Worm (Caenorhabditis elegans) whole organism, young adult: ENCODE data around the gene gcy-32.

Experiments
- F22D6.2 ChIP-seq: sonication (generic microtip); optimal IDR thresholded peaks from 2 replicates; lab custom pipeline; 2016; ENCODE audit warnings: mild to moderate bottlenecking, missing genetic modification characterization, missing compliant biosample characterization
- F39B2.1 ChIP-seq: fragments of 200-800 bp; sonication (Bioruptor generic); IDR thresholded peaks from 2 replicates; pipeline ENCODE4 v1.3.6; 2022; ENCODE audit warnings: missing genetic modification reagents, missing genetic modification characterization, missing compliant biosample characterization
- Y67H2A.10 ChIP-seq: fragments of 200-800 bp; sonication (Bioruptor generic); conservative IDR thresholded peaks from 2 replicates; pipeline ENCODE4 v1.3.6; 2022; ENCODE audit warnings: missing genetic modification reagents, missing genetic modification characterization, missing compliant biosample characterization
- ZK185.1 ChIP-seq: sonication (generic microtip); optimal IDR thresholded peaks from 2 replicates; lab custom pipeline; 2016; ENCODE audit warnings: mild to moderate bottlenecking, missing genetic modification characterization, missing compliant biosample characterization; ENCODE audit not compliant: poor library complexity, severe bottlenecking
- aptf-3 ChIP-seq: fragments of 200-800 bp; sonication (Bioruptor generic); IDR thresholded peaks from 2 replicates; pipeline ENCODE4 v1.3.6; 2022; ENCODE audit warnings: missing genetic modification characterization, missing compliant biosample characterization
- atf-7 ChIP-seq: sonication (generic microtip); optimal IDR thresholded peaks from 2 replicates; lab custom pipeline; 2017; ENCODE audit warnings: mild to moderate bottlenecking, missing genetic modification characterization, missing compliant biosample characterization
- ceh-27 ChIP-seq: fragments of 200-800 bp; sonication (Bioruptor generic); optimal IDR thresholded peaks from 2 replicates; lab custom pipeline; 2018; ENCODE audit warnings: mild to moderate bottlenecking, missing genetic modification characterization, moderate library complexity, missing compliant biosample characterization
- ceh-91 ChIP-seq: fragments of 200-800 bp; sonication (Bioruptor generic); IDR thresholded peaks from 2 replicates; pipeline ENCODE4 v1.3.6; 2022; ENCODE audit warnings: missing genetic modification reagents, missing genetic modification characterization, missing compliant biosample characterization
- dpl-1 ChIP-seq: fragments of 150-350 bp; optimal IDR thresholded peaks from 2 replicates; lab custom pipeline; 2014; ENCODE audit warnings: missing biosample characterization, missing genetic modification reagents, missing genetic modification characterization
- egrh-3 ChIP-seq: fragments of 200-800 bp; sonication (Bioruptor generic); IDR thresholded peaks from 2 replicates; pipeline ENCODE4 v1.3.6; 2022; ENCODE audit warnings: missing genetic modification reagents, missing genetic modification characterization, missing compliant biosample characterization
- fkh-3 ChIP-seq: sonication (generic microtip); optimal IDR thresholded peaks from 2 replicates; lab custom pipeline; 2016; ENCODE audit warnings: mild to moderate bottlenecking, missing genetic modification characterization, missing compliant biosample characterization
- him-1 ChIP-seq: sonication (generic microtip); optimal IDR thresholded peaks from 2 replicates; lab custom pipeline; 2016; ENCODE audit warnings: missing genotype, missing genetic modification reagents, missing genetic modification characterization, missing compliant biosample characterization
- hmg-1.2 ChIP-seq: fragments of 200-800 bp; sonication (Bioruptor generic); IDR thresholded peaks from 2 replicates; pipeline ENCODE4 v1.3.6; 2022; ENCODE audit warnings: missing genetic modification reagents, missing genetic modification characterization, missing compliant biosample characterization
- hsf-1 ChIP-seq: fragments of 200-800 bp; sonication (Bioruptor generic); IDR thresholded peaks from 2 replicates; pipeline ENCODE4 v1.3.6; 2022; ENCODE audit warnings: missing genetic modification reagents, missing genetic modification characterization, missing compliant biosample characterization
- let-607 ChIP-seq, 2 experiments: fragments of 200-800 bp in 1 of 2; sonication (Bioruptor generic) in 1 of 2; sonication (generic microtip) in 1 of 2; optimal IDR thresholded peaks; 2 replicates each; lab custom pipeline; 2016 to 2018; ENCODE audit warnings: mild to moderate bottlenecking in 2 of 2, missing compliant biosample characterization in 2 of 2, missing genetic modification characterization in 2 of 2, moderate library complexity in 2 of 2, missing genotype in 1 of 2
- lin-26 ChIP-seq: fragments of 200-800 bp; sonication (Bioruptor generic); IDR thresholded peaks from 2 replicates; pipeline ENCODE4 v1.3.6; 2022; ENCODE audit warnings: missing genetic modification reagents, missing genetic modification characterization, missing compliant biosample characterization
- madf-3 ChIP-seq: fragments of 200-800 bp; sonication (Bioruptor generic); IDR thresholded peaks from 2 replicates; pipeline ENCODE4 v1.3.6; 2022; ENCODE audit warnings: missing genetic modification reagents, missing genetic modification characterization, missing compliant biosample characterization
- mel-28 ChIP-seq: sonication (generic microtip); optimal IDR thresholded peaks from 2 replicates; lab custom pipeline; 2016; ENCODE audit warnings: borderline replicate concordance, mild to moderate bottlenecking, missing genetic modification characterization, missing compliant biosample characterization
- nfya-2 ChIP-seq: fragments of 200-800 bp; sonication (Bioruptor generic); IDR thresholded peaks from 2 replicates; pipeline ENCODE4 v1.3.6; 2022; ENCODE audit warnings: missing genetic modification reagents, missing genetic modification characterization, missing compliant biosample characterization
- nhr-179 ChIP-seq: sonication (generic microtip); optimal IDR thresholded peaks from 2 replicates; lab custom pipeline; 2016; ENCODE audit warnings: mild to moderate bottlenecking, missing genetic modification characterization, missing compliant biosample characterization
- nhr-80 ChIP-seq: sonication (generic microtip); optimal IDR thresholded peaks from 2 replicates; lab custom pipeline; 2016; ENCODE audit warnings: missing genetic modification characterization, missing compliant biosample characterization
- pha-4 ChIP-seq: fragments of 150-350 bp; sonication (generic microtip); optimal IDR thresholded peaks from 2 replicates; lab custom pipeline; 2014; ENCODE audit warnings: missing biosample characterization, missing genetic modification reagents, missing genetic modification characterization
- rec-8 ChIP-seq, 2 experiments: sonication (generic microtip); optimal IDR thresholded peaks; 2 replicates each; lab custom pipeline; 2016; ENCODE audit warnings: mild to moderate bottlenecking in 2 of 2, missing genetic modification characterization in 2 of 2, missing genetic modification reagents in 2 of 2, missing genotype in 2 of 2, missing biosample characterization in 1 of 2, missing compliant biosample characterization in 1 of 2, moderate library complexity in 1 of 2
- repo-1 ChIP-seq: sonication (generic microtip); optimal IDR thresholded peaks from 2 replicates; lab custom pipeline; 2017; ENCODE audit warnings: mild to moderate bottlenecking, missing genetic modification characterization, missing compliant biosample characterization
- rpc-1 ChIP-seq, 2 experiments: fragments of 150-350 bp in 1 of 2; sonication (generic microtip) in 1 of 2; optimal IDR thresholded peaks; 2 replicates each; lab custom pipeline; 2014 to 2018; ENCODE audit warnings: missing biosample characterization in 1 of 2, missing genetic modification characterization in 1 of 2, missing genetic modification reagents in 1 of 2, missing genotype in 1 of 2
- xnd-1 ChIP-seq: sonication (generic microtip); optimal IDR thresholded peaks from 2 replicates; lab custom pipeline; 2016; ENCODE audit warnings: missing genotype, missing genetic modification reagents, missing genetic modification characterization, missing compliant biosample characterization
- ztf-22 ChIP-seq: fragments of 200-800 bp; sonication (Bioruptor generic); optimal IDR thresholded peaks from 2 replicates; lab custom pipeline; 2018; ENCODE audit warnings: mild to moderate bottlenecking, missing genetic modification characterization, moderate library complexity, missing compliant biosample characterization
- ztf-26 ChIP-seq: sonication (generic microtip); optimal IDR thresholded peaks from 2 replicates; lab custom pipeline; 2017; ENCODE audit warnings: missing genetic modification characterization, missing compliant biosample characterization
- ztf-6 ChIP-seq: fragments of 200-800 bp; sonication (Bioruptor generic); IDR thresholded peaks from 2 replicates; pipeline ENCODE4 v1.3.6; 2022; ENCODE audit warnings: missing genetic modification reagents, missing genetic modification characterization, missing compliant biosample characterization

gcy-32 gene

DNA sequence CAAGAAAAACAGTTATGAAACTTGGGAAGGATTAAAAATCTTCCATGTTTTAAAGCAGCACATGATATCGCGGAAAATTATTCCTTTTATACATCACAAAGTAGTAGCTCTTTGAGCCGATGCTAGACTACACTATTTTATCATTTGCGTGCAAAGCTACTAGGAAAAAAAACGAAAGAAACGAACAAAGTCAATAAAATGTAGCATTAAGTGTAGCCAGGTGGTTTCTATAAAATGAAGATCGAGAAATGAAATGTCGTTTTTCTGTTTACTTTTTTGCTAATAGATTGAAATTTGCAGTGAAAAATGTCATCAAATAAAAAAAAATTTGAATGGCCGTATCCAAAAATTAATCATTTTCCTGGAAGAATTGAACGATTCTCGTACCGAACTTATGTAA lies 42.4 kb downstream of the gcy-32 start, which contains the start of gene cpt-5:
Gene cpt-5, plus strand, starts transcription at position 301 of the 400 bp plus-strand sequence.
- TF ChIP-seq Y67H2A.10 (no peak), aptf-3 (GFP tag; lab: Robert Waterston, UW) (no peak), nhr-179 (tag; lab: Kevin White, UChicago) (no peak), ZK185.1 (tag; lab: Kevin White, UChicago) (no peak), rec-8 (tag; optimal IDR thresholded peaks at IDR 0.05; lab: Kevin White, UChicago) (no peak), F22D6.2 (no peak), ztf-26 (tag; lab: Kevin White, UChicago) (no peak), madf-3 (GFP tag; lab: Robert Waterston, UW) (no peak), hsf-1 (GFP tag; lab: Robert Waterston, UW) (no peak), ztf-22 (GFP tag; lab: Kevin White, UChicago) (no peak), let-607 (tag; optimal IDR thresholded peaks at IDR 0.05; lab: Kevin White, UChicago) (no peak), dpl-1 (GFP tag; lab: Kevin White, UChicago) (no peak), hmg-1.2 (GFP tag; lab: Robert Waterston, UW) (no peak), fkh-3 (tag; lab: Kevin White, UChicago) (no peak), nhr-80 (tag; lab: Kevin White, UChicago) (no peak)

DNA sequence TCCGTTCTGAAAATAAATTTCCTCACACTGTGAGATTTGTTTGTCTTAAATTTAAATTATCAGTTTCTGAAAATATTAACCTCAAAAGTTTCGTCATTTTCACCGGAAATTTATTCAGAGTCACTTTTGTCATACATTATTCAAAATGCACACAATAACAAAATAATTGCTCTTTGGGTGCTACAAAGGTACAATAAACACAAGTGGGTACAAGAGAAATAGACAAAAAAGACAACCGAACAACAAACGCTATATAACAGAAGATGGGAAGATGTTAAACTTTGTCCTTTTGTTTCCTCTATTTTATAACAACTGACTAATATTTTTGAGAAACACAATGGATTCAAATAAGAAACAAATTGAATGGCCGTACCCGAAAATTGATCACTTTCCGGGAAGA lies 45.7 kb downstream of the gcy-32 start:
- TF ChIP-seq F39B2.1 (no peak), rpc-1 (optimal IDR thresholded peaks at IDR 0.05; lab: Kevin White, UChicago) (no peak), rpc-1 (tag; optimal IDR thresholded peaks at IDR 0.05; lab: Kevin White, UChicago) (no peak), lin-26 (GFP tag; lab: Robert Waterston, UW) (no peak)

DNA sequence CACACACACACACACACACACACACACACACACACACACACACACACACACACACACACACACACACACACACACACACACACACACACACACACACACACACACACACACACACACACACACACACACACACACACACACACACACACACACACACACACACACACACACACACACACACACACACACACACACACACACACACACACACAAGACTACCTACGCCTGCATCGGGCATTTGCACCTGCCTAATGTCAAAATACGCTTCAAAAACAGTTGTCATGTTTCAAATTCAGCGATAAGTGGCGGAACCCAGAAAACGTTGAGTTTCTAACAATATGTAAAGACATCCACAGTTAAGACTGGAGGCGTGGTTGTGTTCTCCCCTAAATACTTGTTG lies 46.4 kb downstream of the gcy-32 start:
- TF ChIP-seq ceh-27 (GFP tag; lab: Kevin White, UChicago): peak; percentile 10
- peak; percentile 76; the same call in 1 of the 2 replicates for TF ChIP-seq egrh-3 (GFP tag; lab: Robert Waterston, UW)
- TF ChIP-seq, all 124 proteins: peak for 2; not testable (repeated sequence) for 122

DNA sequence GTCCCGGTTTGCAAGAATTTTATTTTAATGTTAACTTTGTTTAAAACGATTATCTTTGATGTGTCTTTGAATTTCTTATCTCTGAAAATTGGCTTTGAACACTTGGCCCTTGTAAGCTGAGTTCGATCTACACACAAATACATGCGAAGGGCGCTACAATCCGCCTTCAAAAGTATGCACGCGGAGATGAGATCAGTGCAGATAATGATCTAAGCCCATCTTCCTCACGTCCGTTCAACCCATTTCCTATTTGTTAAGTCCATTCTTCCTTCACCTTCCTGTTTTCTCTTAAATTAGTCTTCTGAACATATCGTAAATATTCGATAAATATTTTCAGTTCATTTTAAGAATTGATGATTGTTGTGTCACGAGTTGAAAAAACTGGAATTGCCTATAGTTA lies 48.9 kb downstream of the gcy-32 start, which contains the start of gene nhr-175:
Gene nhr-175, plus strand, starts transcription at position 339 of the 400 bp plus-strand sequence.
- no peak for TF ChIP-seq nfya-2 (GFP tag; lab: Robert Waterston, UW)
- no peak for TF ChIP-seq ceh-91 (GFP tag; lab: Robert Waterston, UW)
- no peak for TF ChIP-seq rpc-1 (optimal IDR thresholded peaks at IDR 0.05; lab: Kevin White, UChicago)
- no peak for TF ChIP-seq rpc-1 (tag; optimal IDR thresholded peaks at IDR 0.05; lab: Kevin White, UChicago)

DNA sequence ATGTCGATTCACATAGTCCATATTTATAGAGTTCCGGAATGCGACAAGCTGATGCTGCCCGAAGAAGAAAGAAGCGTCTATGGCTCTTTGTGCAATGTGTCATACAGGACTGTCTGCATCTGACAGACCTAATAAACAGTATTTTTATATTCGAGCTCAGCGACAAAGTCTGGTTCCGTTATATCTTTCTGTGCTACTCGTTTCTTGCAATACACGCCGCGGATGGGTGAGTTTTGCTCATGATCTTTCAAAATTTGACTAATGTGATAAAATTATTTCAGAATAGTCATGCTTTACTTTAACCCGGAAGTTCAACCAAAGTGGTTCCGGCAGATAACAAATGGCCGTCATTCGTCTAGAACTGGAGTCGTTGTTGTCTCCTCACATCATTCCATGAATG lies 51.6 kb downstream of the gcy-32 start:
- no peak for TF ChIP-seq pha-4 (tag; lab: Kevin White, UChicago)
- TF ChIP-seq dpl-1 (GFP tag; lab: Kevin White, UChicago): no peak
- no peak for TF ChIP-seq xnd-1
- no peak for TF ChIP-seq ztf-26 (tag; lab: Kevin White, UChicago)
- no peak for TF ChIP-seq let-607 (tag; optimal IDR thresholded peaks at IDR 0.05; lab: Kevin White, UChicago)
- no peak for TF ChIP-seq repo-1 (tag; lab: Kevin White, UChicago)
- TF ChIP-seq ztf-6 (GFP tag; lab: Robert Waterston, UW): no peak
- TF ChIP-seq mel-28 (tag; lab: Kevin White, UChicago): no peak
- no peak for TF ChIP-seq him-1 (tag; lab: Kevin White, UChicago)
- no peak for TF ChIP-seq Y67H2A.10
- no peak for TF ChIP-seq atf-7 (tag; lab: Kevin White, UChicago)
